Fruit fly (Drosophila melanogaster) whole organism, embryonic: ENCODE results near the gene Chd64.

Experiments used
- Asciz ChIP-seq: fragments of 200-800 bp; sonication (Bioruptor generic); optimal IDR thresholded peaks from 2 replicates; lab custom pipeline; 2017; ENCODE audit warnings: missing biosample characterization, mild to moderate bottlenecking, missing genetic modification characterization, missing genetic modification reagents
- Bgb ChIP-seq: fragments of 200-800 bp; sonication (Bioruptor generic); IDR thresholded peaks from 2 replicates; pipeline ENCODE4 v1.3.6; 2022; ENCODE audit warnings: missing biosample characterization, missing genetic modification characterization; ENCODE audit not compliant: partially characterized antibody
- CG10979 ChIP-seq: fragments of 200-800 bp; sonication (Bioruptor generic); optimal IDR thresholded peaks from 2 replicates; lab custom pipeline; 2018; ENCODE audit warnings: missing biosample characterization, mild to moderate bottlenecking, missing genetic modification characterization, moderate library complexity
- CG11696 ChIP-seq: fragments of 200-800 bp; sonication (Bioruptor generic); IDR thresholded peaks from 2 replicates; pipeline ENCODE4 v1.3.6; 2022; ENCODE audit warnings: missing biosample characterization, missing genetic modification characterization
- CG12299 ChIP-seq: fragments of 200-800 bp; sonication (Bioruptor generic); optimal IDR thresholded peaks from 2 replicates; lab custom pipeline; 2018; ENCODE audit warnings: missing biosample characterization, mild to moderate bottlenecking, missing genetic modification characterization
- CG12659 ChIP-seq: fragments of 200-800 bp; sonication (Bioruptor generic); optimal IDR thresholded peaks from 3 replicates; lab custom pipeline; 2017; ENCODE audit warnings: mild to moderate bottlenecking, missing biosample characterization, missing genetic modification reagents, missing genetic modification characterization
- CG12769 ChIP-seq: fragments of 200-800 bp; sonication (Bioruptor generic); optimal IDR thresholded peaks from 2 replicates; lab custom pipeline; 2019; ENCODE audit warnings: missing biosample characterization, mild to moderate bottlenecking, missing genetic modification characterization, moderate library complexity
- CG12942 ChIP-seq: fragments of 200-800 bp; sonication (Bioruptor generic); optimal IDR thresholded peaks from 3 replicates; lab custom pipeline; 2016; ENCODE audit warnings: missing biosample characterization, missing genetic modification characterization
- CG13287 ChIP-seq: fragments of 200-800 bp; sonication (Bioruptor generic); IDR thresholded peaks from 2 replicates; pipeline ENCODE4 v1.3.6; 2022; ENCODE audit warnings: missing biosample characterization, missing genetic modification characterization; ENCODE audit not compliant: partially characterized antibody
- CG14860 ChIP-seq: fragments of 200-800 bp; sonication (Bioruptor generic); IDR thresholded peaks from 3 replicates; pipeline ENCODE4 v1.3.6; 2022; ENCODE audit warnings: missing biosample characterization, missing genetic modification characterization; ENCODE audit not compliant: partially characterized antibody
- CG1603 ChIP-seq: fragments of 200-800 bp; sonication (Bioruptor generic); optimal IDR thresholded peaks from 2 replicates; lab custom pipeline; 2019; ENCODE audit warnings: missing biosample characterization, mild to moderate bottlenecking, missing genetic modification characterization, moderate library complexity
- CG1647 ChIP-seq: fragments of 200-800 bp; sonication (Bioruptor generic); optimal IDR thresholded peaks from 3 replicates; lab custom pipeline; 2016; ENCODE audit warnings: missing biosample characterization, missing genetic modification characterization
- CG3065 ChIP-seq: fragments of 200-800 bp; sonication (Bioruptor generic); optimal IDR thresholded peaks from 2 replicates; lab custom pipeline; 2016; ENCODE audit warnings: missing biosample characterization, missing genetic modification characterization
- CG34376 ChIP-seq: fragments of 200-800 bp; sonication (Bioruptor generic); optimal IDR thresholded peaks from 2 replicates; lab custom pipeline; 2018; ENCODE audit warnings: missing biosample characterization, mild to moderate bottlenecking, missing genetic modification characterization
- CG6175 ChIP-seq: fragments of 200-800 bp; sonication (Bioruptor generic); IDR thresholded peaks from 3 replicates; pipeline ENCODE4 v1.3.6; 2022; ENCODE audit warnings: missing biosample characterization, missing genetic modification characterization
- CG7357 ChIP-seq: fragments of 200-800 bp; sonication (Bioruptor generic); IDR thresholded peaks from 3 replicates; pipeline ENCODE4 v1.3.6; 2022; ENCODE audit warnings: missing biosample characterization, missing genetic modification characterization
- CG7963 ChIP-seq: fragments of 200-800 bp; sonication (Bioruptor generic); IDR thresholded peaks from 3 replicates; pipeline ENCODE4 v1.3.6; 2022; ENCODE audit warnings: missing biosample characterization, missing genetic modification characterization; ENCODE audit not compliant: partially characterized antibody
- CkIIα-i1 ChIP-seq: fragments of 200-800 bp; sonication (Bioruptor generic); IDR thresholded peaks from 2 replicates; pipeline ENCODE4 v1.3.6; 2022; ENCODE audit warnings: missing biosample characterization, missing genetic modification characterization
- Fer1 ChIP-seq: fragments of 200-800 bp; sonication (Bioruptor generic); optimal IDR thresholded peaks from 2 replicates; lab custom pipeline; 2017; ENCODE audit warnings: missing biosample characterization, mild to moderate bottlenecking, missing genetic modification characterization
- NfI ChIP-seq: fragments of 200-800 bp; sonication (Bioruptor generic); optimal IDR thresholded peaks from 3 replicates; lab custom pipeline; 2018; ENCODE audit warnings: missing biosample characterization, mild to moderate bottlenecking, missing genetic modification characterization, moderate library complexity
- Pdp1 ChIP-seq, 2 experiments: fragments of 200-800 bp; sonication (Bioruptor generic); optimal IDR thresholded peaks; 3 replicates each; lab custom pipeline; 2016; ENCODE audit warnings: missing biosample characterization in 2 of 2, missing genetic modification characterization in 2 of 2, mild to moderate bottlenecking in 1 of 2, moderate library complexity in 1 of 2
- Rfx ChIP-seq: fragments of 200-800 bp; sonication (Bioruptor generic); IDR thresholded peaks from 2 replicates; pipeline ENCODE4 v1.3.6; 2022; ENCODE audit warnings: missing biosample characterization, missing genetic modification characterization
- bbx ChIP-seq: fragments of 200-800 bp; sonication (Bioruptor generic); IDR thresholded peaks from 2 replicates; pipeline ENCODE4 v1.3.6; 2022; ENCODE audit warnings: missing biosample characterization, missing genetic modification characterization; ENCODE audit not compliant: partially characterized antibody
- cg ChIP-seq: fragments of 200-800 bp; sonication (Bioruptor generic); optimal IDR thresholded peaks from 3 replicates; lab custom pipeline; 2019; ENCODE audit warnings: missing biosample characterization, mild to moderate bottlenecking, missing genetic modification characterization, moderate library complexity
- chinmo ChIP-seq: fragments of 200-800 bp; sonication (Bioruptor generic); IDR thresholded peaks from 4 replicates; pipeline ENCODE4 v1.3.6; 2022; ENCODE audit warnings: missing biosample characterization, missing genetic modification characterization; ENCODE audit not compliant: partially characterized antibody
- chm ChIP-seq: fragments of 200-800 bp; sonication (Bioruptor generic); IDR thresholded peaks from 2 replicates; pipeline ENCODE4 v1.3.6; 2022; ENCODE audit warnings: missing biosample characterization, missing genetic modification characterization
- gcm ChIP-seq: fragments of 200-800 bp; sonication (Bioruptor generic); optimal IDR thresholded peaks from 2 replicates; lab custom pipeline; 2019; ENCODE audit warnings: missing biosample characterization, mild to moderate bottlenecking, missing genetic modification characterization, moderate library complexity
- gem ChIP-seq: fragments of 200-800 bp; sonication (Bioruptor generic); optimal IDR thresholded peaks from 2 replicates; lab custom pipeline; 2019; ENCODE audit warnings: missing biosample characterization, mild to moderate bottlenecking, missing genetic modification characterization, moderate library complexity
- gsb ChIP-seq: fragments of 200-800 bp; sonication (Bioruptor generic); IDR thresholded peaks from 2 replicates; pipeline ENCODE4 v1.3.6; 2022; ENCODE audit warnings: missing biosample characterization, missing genetic modification characterization
- hb ChIP-seq: fragments of 200-800 bp; sonication (Bioruptor generic); IDR thresholded peaks from 3 replicates; pipeline ENCODE4 v1.3.6; 2022; ENCODE audit warnings: missing biosample characterization, missing genetic modification characterization; ENCODE audit not compliant: partially characterized antibody
- nau ChIP-seq: fragments of 200-800 bp; sonication (Bioruptor generic); optimal IDR thresholded peaks from 3 replicates; lab custom pipeline; 2017; ENCODE audit warnings: missing biosample characterization, mild to moderate bottlenecking, missing genetic modification characterization, missing genetic modification reagents
- nom ChIP-seq: fragments of 200-800 bp; sonication (Bioruptor generic); optimal IDR thresholded peaks from 2 replicates; lab custom pipeline; 2017; ENCODE audit warnings: missing biosample characterization, missing genetic modification characterization, mild to moderate bottlenecking, moderate library complexity, missing genetic modification reagents
- pan ChIP-seq, 4 experiments: fragments of >200 bp in 3 of 4; fragments of 200-800 bp in 1 of 4; sonication (Bioruptor generic) in 1 of 4; optimal IDR thresholded peaks in 3 of 4; IDR thresholded peaks in 1 of 4; 2 replicates each; pipeline versions ENCODE4 v1.3.6 to Lab custom; 2017 to 2022; ENCODE audit warnings: missing biosample characterization in 2 of 4, missing genetic modification characterization in 2 of 4, mixed read lengths in 1 of 4
- pho ChIP-seq: fragments of 200-800 bp; sonication (Bioruptor generic); optimal IDR thresholded peaks from 2 replicates; lab custom pipeline; 2016; ENCODE audit warnings: missing biosample characterization, missing genetic modification characterization
- pzg ChIP-seq: fragments of 200-800 bp; sonication (Bioruptor generic); optimal IDR thresholded peaks from 3 replicates; lab custom pipeline; 2018; ENCODE audit warnings: missing biosample characterization, mild to moderate bottlenecking, missing genetic modification characterization, moderate library complexity
- scrt ChIP-seq: fragments of 200-800 bp; sonication (Bioruptor generic); optimal IDR thresholded peaks from 2 replicates; lab custom pipeline; 2018; ENCODE audit warnings: missing biosample characterization, mild to moderate bottlenecking, missing genetic modification characterization, moderate library complexity
- seq ChIP-seq: fragments of 200-800 bp; sonication (Bioruptor generic); IDR thresholded peaks from 2 replicates; pipeline ENCODE4 v1.3.6; 2022; ENCODE audit warnings: missing biosample characterization, missing genetic modification characterization
- so ChIP-seq: fragments of 200-800 bp; sonication (Bioruptor generic); IDR thresholded peaks from 3 replicates; pipeline ENCODE4 v1.3.6; 2022; ENCODE audit warnings: missing biosample characterization, missing genetic modification characterization
- ssp ChIP-seq: fragments of 200-800 bp; sonication (Bioruptor generic); IDR thresholded peaks from 2 replicates; pipeline ENCODE4 v1.3.6; 2022; ENCODE audit warnings: missing biosample characterization, missing genetic modification characterization
- tgo ChIP-seq: fragments of 200-800 bp; sonication (Bioruptor generic); IDR thresholded peaks from 3 replicates; pipeline ENCODE4 v1.3.6; 2022; ENCODE audit warnings: missing biosample characterization, missing genetic modification characterization
- tll ChIP-seq, 2 experiments: fragments of 200-800 bp in 1 of 2; fragments of >200 bp in 1 of 2; sonication (Bioruptor generic) in 1 of 2; optimal IDR thresholded peaks; 2 replicates each; lab custom pipeline; 2017 to 2019; ENCODE audit warnings: missing biosample characterization in 2 of 2, missing genetic modification characterization in 2 of 2, mild to moderate bottlenecking in 1 of 2, moderate library complexity in 1 of 2
- tna ChIP-seq: fragments of 200-800 bp; sonication (Bioruptor generic); IDR thresholded peaks from 2 replicates; pipeline ENCODE4 v1.3.6; 2022; ENCODE audit warnings: missing biosample characterization, missing genetic modification characterization; ENCODE audit not compliant: partially characterized antibody
- vnd ChIP-seq: fragments of 200-800 bp; sonication (Bioruptor generic); IDR thresholded peaks from 3 replicates; pipeline ENCODE4 v1.3.6; 2022; ENCODE audit warnings: missing biosample characterization, missing genetic modification characterization; ENCODE audit not compliant: partially characterized antibody
- wdn ChIP-seq: fragments of 200-800 bp; sonication (Bioruptor generic); IDR thresholded peaks from 2 replicates; pipeline ENCODE4 v1.3.6; 2022; ENCODE audit warnings: missing biosample characterization, missing genetic modification characterization

The Chd64 gene

DNA sequence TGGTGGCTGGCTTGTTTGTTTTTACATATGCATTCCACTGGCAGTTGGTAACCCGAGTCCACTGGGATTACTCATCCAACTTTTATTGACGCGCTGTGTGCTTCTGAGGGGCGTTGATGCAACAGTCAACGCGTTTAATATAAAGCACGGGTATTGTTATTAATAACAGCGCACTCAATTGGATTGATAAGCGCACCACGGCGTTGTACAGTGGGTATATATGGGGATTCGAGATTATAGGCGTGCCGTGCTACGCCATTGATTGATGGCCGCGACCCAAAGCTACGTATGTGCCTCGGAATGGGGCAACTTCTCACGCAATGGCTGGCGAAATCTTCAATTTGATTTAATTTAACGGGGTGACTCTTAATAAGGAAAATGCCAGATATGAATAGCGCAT is 15.1 kb downstream of the Chd64 start (continued):
- TF ChIP-seq tll (GFP tag; optimal IDR thresholded peaks at IDR 0.05; lab: Kevin White, UChicago) (no peak), NfI (GFP tag; lab: Kevin White, UChicago) (no peak), CG3065 (GFP tag; lab: Kevin White, UChicago) (no peak), wdn (no peak), gsb (GFP tag; lab: Robert Waterston, UW) (0 out of 2 replicates have a peak, but pooled peaks have one; percentile 22), gcm (GFP tag; lab: Kevin White, UChicago) (peak; percentile 12), pho (GFP tag; lab: Kevin White, UChicago) (no peak), so (no peak)

DNA sequence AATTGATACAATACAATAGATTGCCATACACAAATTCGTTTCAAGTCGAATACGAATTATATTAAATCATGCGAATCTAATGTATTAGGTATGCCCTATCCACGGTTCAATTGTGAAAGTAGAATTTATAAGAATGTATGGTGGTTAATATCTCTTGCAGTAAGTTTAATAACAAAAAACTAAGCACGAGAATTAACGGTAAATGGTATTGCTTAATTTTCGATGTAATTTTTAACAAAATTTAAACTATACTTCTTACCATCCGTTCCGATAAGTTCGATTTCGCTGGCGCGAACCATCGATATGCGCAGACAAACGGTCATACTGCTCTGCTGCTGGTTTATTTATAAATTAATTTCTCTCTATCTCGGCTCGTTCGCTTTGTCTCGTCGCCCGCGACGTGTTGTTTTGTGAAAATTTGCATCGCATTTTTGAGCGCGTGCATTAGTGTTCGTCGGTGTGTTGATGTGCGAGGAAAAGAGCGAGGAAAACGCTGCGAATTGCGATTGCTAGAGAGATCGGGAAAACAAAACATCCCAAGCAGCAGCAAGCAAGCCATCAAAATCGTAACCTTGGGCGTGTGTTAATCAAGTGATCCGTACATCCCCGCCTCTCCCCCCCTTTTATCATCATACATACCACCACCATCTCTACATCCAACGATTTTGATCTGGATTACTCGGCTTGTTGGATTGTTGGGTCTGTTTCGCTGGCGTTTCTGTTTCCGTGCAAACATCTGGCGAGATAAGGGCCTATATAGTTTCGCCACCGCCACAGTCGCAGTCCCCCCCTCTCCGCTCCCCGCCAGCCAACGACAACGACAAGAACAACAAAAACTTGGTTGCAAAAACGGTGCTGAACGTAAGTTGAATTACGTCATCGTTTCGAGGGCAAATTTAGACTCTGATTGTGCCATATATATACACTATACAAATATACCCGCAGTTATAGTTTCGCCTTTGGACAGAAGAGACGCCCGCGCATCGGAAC is 18.6 kb downstream of the Chd64 start, which contains the start of gene Fit1:
Gene Fit1, plus strand, starts transcription at position 307 of the 990 bp plus-strand sequence.
- TF ChIP-seq bbx (GFP tag; lab: Robert Waterston, UW) (peak; percentile 79), ssp (no peak), nau (GFP tag; lab: Kevin White, UChicago) (peak; percentile 37), cg (peak; percentile 42), CG12942 (GFP tag; lab: Kevin White, UChicago) (no peak), CG1603 (tag; lab: Kevin White, UChicago) (peak; percentile 29), tna (GFP tag; lab: Robert Waterston, UW) (peak; percentile 51), vnd (GFP tag; lab: Robert Waterston, UW) (peak; percentile 35; the same call in 1 of the 3 replicates), chinmo (GFP tag; lab: Robert Waterston, UW) (peak; percentile 82), hb (GFP tag; lab: Robert Waterston, UW) (peak; percentile 57; the same call in 1 of the 3 replicates), chm (GFP tag; lab: Robert Waterston, UW) (peak; percentile 48; the same call in 1 of the 2 replicates), CG7357 (GFP tag; lab: Robert Waterston, UW) (0 out of 3 replicates have a peak, but pooled peaks have one; percentile 18), nom (GFP tag; lab: Kevin White, UChicago) (peak; percentile 46), CG10979 (tag; lab: Kevin White, UChicago) (peak; percentile 3), CG6175 (GFP tag; lab: Robert Waterston, UW) (peak; percentile 69; the same call in 1 of the 3 replicates), CG14860 (GFP tag; lab: Robert Waterston, UW) (peak; percentile 40; the same call in 2 of the 3 replicates), CG12769 (tag; lab: Kevin White, UChicago) (peak; percentile 73), pan (optimal IDR thresholded peaks at IDR 0.05; lab: Kevin White, UChicago) (no peak), pan (GFP tag; optimal IDR thresholded peaks at IDR 0.05 in 1 of 2, IDR thresholded peaks at IDR 0.05 in 1 of 2) (peak in 1 of 2 experiments; percentile 7), gem (no peak), tgo (GFP tag; lab: Robert Waterston, UW) (no peak), CG1647 (peak; percentile 32), scrt (no peak), Fer1 (peak; percentile 35), Bgb (GFP tag; lab: Robert Waterston, UW) (peak; percentile 75), CG34376 (GFP tag; lab: Kevin White, UChicago) (peak; percentile 95), CG13287 (GFP tag; lab: Robert Waterston, UW) (peak; percentile 50), pzg (GFP tag; lab: Kevin White, UChicago) (peak; percentile 54), Asciz (no peak), CG12299 (tag; lab: Kevin White, UChicago) (peak; percentile 4), CG11696 (GFP tag; lab: Robert Waterston, UW) (no peak), Pdp1 (GFP tag; optimal IDR thresholded peaks at IDR 0.05; lab: Kevin White, UChicago) (peak in 1 of 2 experiments; percentile 95), CG7963 (GFP tag; lab: Robert Waterston, UW) (peak; percentile 56; the same call in 2 of the 3 replicates), seq (GFP tag; lab: Robert Waterston, UW) (no peak), Rfx (GFP tag; lab: Robert Waterston, UW) (no peak), CkIIα-i1 (GFP tag; lab: Robert Waterston, UW) (no peak), CG12659 (GFP tag; lab: Kevin White, UChicago) (no peak)
